Fruit fly (Drosophila melanogaster) whole organism, prepupa: ENCODE data around the gene CAH1.

ENCODE experiments used
- Gug ChIP-seq: fragments of 200-800 bp; sonication (Bioruptor generic); IDR thresholded peaks from 2 replicates; pipeline ENCODE4 v1.3.6; 2022; ENCODE audit warnings: missing biosample characterization, missing genetic modification characterization
- Hr39 ChIP-seq: fragments of 200-800 bp; sonication (Bioruptor generic); optimal IDR thresholded peaks from 2 replicates; lab custom pipeline; 2016; ENCODE audit warnings: missing biosample characterization, missing genetic modification characterization

dm6 chr2L:13763144-13763543, 40.3 kb upstream of the CAH1 start:
- TF ChIP-seq Hr39: no peak
- no peak for TF ChIP-seq Gug (GFP tag; lab: Robert Waterston, UW)
